1 fruit fly cellular context compared by ENCODE assay signal in genomic region chr2L:20382141-20382815, dm6.
TF ChIP-seq lines count a peak whose summit lies in the region.

Gene CG16798, minus strand, starts transcription at chr2L:20382356.

TF ChIP-seq in whole organism, embryonic, 481 proteins besides CTCF, POLR2A, EP300 and RAD21 (continued from another document):
- TF ChIP-seq az2 (GFP tag; optimal IDR thresholded peaks at IDR 0.05; lab: Kevin White, UChicago), result no peak
- TF ChIP-seq CG34224 (GFP tag; IDR thresholded peaks at IDR 0.05; lab: Robert Waterston, UW; ENCODE audit: partially characterized antibody), result peak; percentile 56; the same call in 2 of the 3 replicates
- TF ChIP-seq Spps (tag; optimal IDR thresholded peaks at IDR 0.05; lab: Kevin White, UChicago), result no peak
- no peak for TF ChIP-seq CG12071 (GFP tag; optimal IDR thresholded peaks at IDR 0.05; lab: Kevin White, UChicago)
- no peak for TF ChIP-seq CG31224 (GFP tag; IDR thresholded peaks at IDR 0.05; lab: Robert Waterston, UW)
- no peak for TF ChIP-seq cad (GFP tag; optimal IDR thresholded peaks at IDR 0.05; lab: Kevin White, UChicago)
- TF ChIP-seq CG11093 (GFP tag; IDR thresholded peaks at IDR 0.05; lab: Robert Waterston, UW), result no peak
- peak; percentile 14 for TF ChIP-seq CG11504 (tag; optimal IDR thresholded peaks at IDR 0.05; lab: Kevin White, UChicago)
- TF ChIP-seq CG13287 (GFP tag; IDR thresholded peaks at IDR 0.05; lab: Robert Waterston, UW; ENCODE audit: partially characterized antibody), result peak; percentile 53; the same call in 1 of the 2 replicates
- TF ChIP-seq CG9932 (GFP tag; IDR thresholded peaks at IDR 0.05; lab: Robert Waterston, UW), result 0 out of 2 replicates have a peak, but pooled peaks have one; percentile 13
- TF ChIP-seq amos (GFP tag; IDR thresholded peaks at IDR 0.05; lab: Robert Waterston, UW; ENCODE audit: partially characterized antibody), result peak; percentile 26; the same call in 1 of the 2 replicates
- TF ChIP-seq hb (GFP tag; IDR thresholded peaks at IDR 0.05; lab: Robert Waterston, UW; ENCODE audit: partially characterized antibody), result 0 out of 3 replicates have a peak, but pooled peaks have one; percentile 56
- no peak for TF ChIP-seq CG12299 (tag; optimal IDR thresholded peaks at IDR 0.05; lab: Kevin White, UChicago)
- TF ChIP-seq CG11456 (GFP tag; IDR thresholded peaks at IDR 0.05; lab: Robert Waterston, UW), result 0 out of 3 replicates have a peak, but pooled peaks have one; percentile 44
- no peak for TF ChIP-seq repo (GFP tag; optimal IDR thresholded peaks at IDR 0.05; lab: Kevin White, UChicago)
- no peak for TF ChIP-seq sima (GFP tag; optimal IDR thresholded peaks at IDR 0.05; lab: Kevin White, UChicago)
- TF ChIP-seq Awh (GFP tag; IDR thresholded peaks at IDR 0.05; lab: Robert Waterston, UW), result peak; percentile 34; the same call in 1 of the 2 replicates
- no peak for TF ChIP-seq CG17612 (GFP tag; IDR thresholded peaks at IDR 0.05; lab: Robert Waterston, UW)
- no peak for TF ChIP-seq CG13424 (tag; optimal IDR thresholded peaks at IDR 0.05; lab: Kevin White, UChicago)
- TF ChIP-seq grn (GFP tag; optimal IDR thresholded peaks at IDR 0.05; lab: Kevin White, UChicago), result peak; percentile 19
- TF ChIP-seq Pdp1 (GFP tag; optimal IDR thresholded peaks at IDR 0.05; lab: Kevin White, UChicago), result no peak
- TF ChIP-seq Lhr (GFP tag; optimal IDR thresholded peaks at IDR 0.05; lab: Kevin White, UChicago), result no peak
